Worm (Caenorhabditis elegans) whole organism, L1 larva: ENCODE results near the gene flp-5.

Experiments
- blmp-1 ChIP-seq: fragments of 150-350 bp; optimal IDR thresholded peaks from 2 replicates; lab custom pipeline; 2014; ENCODE audit warnings: missing biosample characterization, missing genetic modification characterization
- snu-23 ChIP-seq: sonication (generic microtip); optimal IDR thresholded peaks from 2 replicates; lab custom pipeline; 2016; ENCODE audit warnings: missing genetic modification characterization, missing compliant biosample characterization

DNA sequence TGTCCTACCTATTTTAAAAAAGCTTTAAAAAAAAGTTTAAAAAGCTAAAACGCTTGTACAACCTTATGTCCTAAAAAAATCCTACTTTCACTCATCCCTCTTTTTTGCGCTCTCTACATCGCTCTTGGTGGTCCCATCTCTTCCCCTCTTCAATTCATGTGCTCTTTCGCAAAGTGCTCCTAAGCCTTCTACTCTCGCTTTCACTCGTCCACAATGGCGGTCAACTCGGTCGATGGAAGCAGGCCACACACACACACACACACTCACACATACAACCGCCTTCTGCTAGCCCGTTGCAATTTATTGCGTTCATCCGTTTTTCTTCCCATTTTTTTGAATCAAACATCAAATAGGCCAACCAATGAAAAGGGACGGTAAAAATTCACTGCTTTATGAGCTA, 41.1 kb downstream of the flp-5 start:
- TF ChIP-seq blmp-1 (tag; lab: Kevin White, UChicago) (peak; percentile 10), snu-23 (GFP tag; lab: Kevin White, UChicago) (peak; percentile 14)
